Fruit fly (Drosophila melanogaster): ENCODE results near the gene mRpS35.

The mRpS35 gene

DNA sequence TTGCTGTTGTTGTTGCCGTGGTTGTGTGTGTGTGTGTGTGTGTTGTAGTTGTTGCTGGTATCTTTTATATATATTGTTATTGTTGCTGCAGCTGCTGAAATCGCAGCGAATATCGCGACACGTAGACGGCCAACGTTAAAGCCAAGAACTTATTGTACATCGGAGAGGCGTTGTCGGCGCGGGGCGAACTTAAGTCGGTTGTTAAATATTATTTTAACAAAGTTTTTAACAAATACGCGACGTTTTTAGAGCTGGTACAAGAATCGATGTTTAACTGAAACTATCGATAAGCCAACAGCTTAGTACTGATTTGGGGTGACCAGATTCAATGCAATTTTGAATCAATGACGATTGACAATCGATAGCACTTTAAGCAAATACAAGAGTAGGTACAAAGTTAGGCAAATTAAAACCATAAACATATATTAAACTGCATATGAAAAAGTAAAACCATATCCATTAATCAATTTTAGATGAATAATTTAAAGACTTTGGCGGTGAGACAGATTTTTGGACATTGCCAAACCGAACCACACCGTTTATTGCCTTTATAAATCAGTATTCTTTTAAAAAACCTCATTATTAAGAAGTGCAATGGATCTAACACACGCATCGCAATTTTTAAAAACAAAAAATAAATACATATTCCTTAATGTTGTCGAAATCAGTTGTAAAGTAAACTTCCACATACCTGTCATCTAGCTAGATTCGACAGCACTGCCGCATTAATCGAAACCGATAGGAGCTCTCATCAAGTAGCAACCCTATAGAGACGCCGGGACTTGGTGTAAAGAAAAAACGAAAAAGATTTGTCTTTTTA lies 14.2 kb upstream of the mRpS35 start, which contains the start of the genes Mrtf and Non2:
TSS of gene Mrtf (minus strand) at position 268 of the 820 bp plus-strand sequence.
TSS of gene Non2 (plus strand) at position 731 of the 820 bp plus-strand sequence.
- TF ChIP-seq rn (GFP tag; IDR thresholded peaks at IDR 0.05) (0 out of 2 replicates have a peak, but pooled peaks have one; percentile 18), gl (tag; optimal IDR thresholded peaks at IDR 0.05) (no peak), EcR (GFP tag; optimal IDR thresholded peaks at IDR 0.05) (no peak), CG17806 (tag; optimal IDR thresholded peaks at IDR 0.05) (peak; percentile 32), CG8301 (tag; optimal IDR thresholded peaks at IDR 0.05) (peak; percentile 17), CG12605 (GFP tag; IDR thresholded peaks at IDR 0.05) (0 out of 2 replicates have a peak, but pooled peaks have one; percentile 13), CG4496 (GFP tag; IDR thresholded peaks at IDR 0.05) (no peak), Pif1B (GFP tag; optimal IDR thresholded peaks at IDR 0.05) (no peak), CG34367 (tag; optimal IDR thresholded peaks at IDR 0.05) (peak; percentile 19), fd96Ca (GFP tag; IDR thresholded peaks at IDR 0.05) (peak; percentile 57; the same call in 2 of the 3 replicates), Snoo (tag; optimal IDR thresholded peaks at IDR 0.05) (peak; percentile 35), Ets98B (GFP tag; IDR thresholded peaks at IDR 0.05) (peak; percentile 44), CG10348 (GFP tag; IDR thresholded peaks at IDR 0.05) (no peak), CG13204 (GFP tag; optimal IDR thresholded peaks at IDR 0.05) (no peak), CG9948 (tag; optimal IDR thresholded peaks at IDR 0.05) (peak; percentile 36), CG14655 (GFP tag; optimal IDR thresholded peaks at IDR 0.05) (peak; percentile 45), Pif1A (GFP tag; optimal IDR thresholded peaks at IDR 0.05) (peak; percentile 54), CG8159 (tag; optimal IDR thresholded peaks at IDR 0.05) (peak; percentile 53), CG15710 (tag; optimal IDR thresholded peaks at IDR 0.05) (peak; percentile 47), CG32121 (GFP tag; IDR thresholded peaks at IDR 0.05) (no peak), D1 (tag; optimal IDR thresholded peaks at IDR 0.05) (no peak)

DNA sequence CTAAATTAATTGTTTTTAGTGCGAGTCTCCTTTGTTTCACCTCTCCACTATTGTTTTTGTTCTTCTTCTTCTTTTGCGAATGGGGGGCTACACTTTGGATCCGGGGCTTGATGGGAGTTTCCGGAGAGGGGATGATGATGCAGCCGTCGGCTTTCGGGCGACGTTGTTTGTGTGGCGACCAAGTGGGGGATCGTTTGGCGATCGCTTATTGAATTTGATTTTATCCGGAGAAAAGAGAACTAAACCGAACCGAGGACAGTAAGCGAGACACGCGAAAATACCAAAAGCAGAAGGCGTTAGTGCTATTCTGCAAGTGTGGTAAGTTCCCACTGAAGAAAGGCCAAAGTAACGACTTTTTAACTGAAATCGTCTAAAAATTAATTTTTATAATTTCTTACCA lies 8.7 kb upstream of the mRpS35 start, which contains the start of gene AhcyL1:
TSS of gene AhcyL1 (minus strand) at position 281 of the 400 bp plus-strand sequence.
- peak; percentile 10 for TF ChIP-seq Snoo (tag; optimal IDR thresholded peaks at IDR 0.05)
- peak; percentile 21; the same call in 2 of the 3 replicates for TF ChIP-seq fd96Ca (GFP tag; IDR thresholded peaks at IDR 0.05)
- no peak for TF ChIP-seq rn (GFP tag; IDR thresholded peaks at IDR 0.05)
- no peak for TF ChIP-seq Pif1B (GFP tag; optimal IDR thresholded peaks at IDR 0.05)
- no peak for TF ChIP-seq EcR (GFP tag; optimal IDR thresholded peaks at IDR 0.05)
- no peak for TF ChIP-seq Ets98B (GFP tag; IDR thresholded peaks at IDR 0.05)
- TF ChIP-seq Pif1A (GFP tag; optimal IDR thresholded peaks at IDR 0.05) = no peak
- TF ChIP-seq CG17806 (tag; optimal IDR thresholded peaks at IDR 0.05) = no peak
- no peak for TF ChIP-seq gl (tag; optimal IDR thresholded peaks at IDR 0.05)
- peak; percentile 1 for TF ChIP-seq CG15710 (tag; optimal IDR thresholded peaks at IDR 0.05)
- no peak for TF ChIP-seq CG14655 (GFP tag; optimal IDR thresholded peaks at IDR 0.05)

DNA sequence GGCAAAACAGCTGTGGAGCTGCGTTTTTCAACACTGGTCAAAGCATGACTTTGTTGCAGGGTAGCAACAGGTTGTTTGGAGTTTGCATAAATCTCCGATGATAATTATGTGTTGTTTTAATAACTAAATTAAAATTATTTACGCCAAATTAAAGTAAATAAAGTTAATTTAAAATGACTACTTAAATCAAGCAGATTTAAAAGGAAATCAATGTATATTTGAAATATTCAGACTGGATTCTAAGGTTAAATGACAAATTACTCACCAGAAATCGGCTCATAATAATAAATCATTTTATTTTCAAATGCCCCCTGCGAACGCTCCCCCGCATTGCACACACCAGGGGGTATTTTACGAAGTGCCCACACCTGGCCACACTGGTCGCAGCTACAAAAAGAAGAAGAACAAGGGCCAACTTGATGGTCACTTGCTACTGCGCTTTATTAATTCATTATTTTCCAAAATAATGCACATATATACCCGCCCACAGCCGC lies 6.7 kb upstream of the mRpS35 start, which contains the start of the genes CG12093 and Atg2:
TSS of gene CG12093 (minus strand) at position 40 of the 494 bp plus-strand sequence.
TSS of gene Atg2 (plus strand) at position 371 of the 494 bp plus-strand sequence.
- TF ChIP-seq CG8159 (tag; optimal IDR thresholded peaks at IDR 0.05) (peak; percentile 92), Ets98B (GFP tag; IDR thresholded peaks at IDR 0.05) (peak; percentile 89), CG8301 (tag; optimal IDR thresholded peaks at IDR 0.05) (peak; percentile 86), CG34367 (tag; optimal IDR thresholded peaks at IDR 0.05) (peak; percentile 88), D1 (tag; optimal IDR thresholded peaks at IDR 0.05) (no peak), CG13204 (GFP tag; optimal IDR thresholded peaks at IDR 0.05) (no peak), gl (tag; optimal IDR thresholded peaks at IDR 0.05) (peak; percentile 69), CG14655 (GFP tag; optimal IDR thresholded peaks at IDR 0.05) (no peak), CG12605 (GFP tag; IDR thresholded peaks at IDR 0.05) (peak; percentile 87), CG15710 (tag; optimal IDR thresholded peaks at IDR 0.05) (peak; percentile 95), CG9948 (tag; optimal IDR thresholded peaks at IDR 0.05) (peak; percentile 89), Snoo (tag; optimal IDR thresholded peaks at IDR 0.05) (peak; percentile 92), fd96Ca (GFP tag; IDR thresholded peaks at IDR 0.05) (peak; percentile 87), CG32121 (GFP tag; IDR thresholded peaks at IDR 0.05) (peak; percentile 91), CG10348 (GFP tag; IDR thresholded peaks at IDR 0.05) (peak; percentile 70), Pif1A (GFP tag; optimal IDR thresholded peaks at IDR 0.05) (no peak), CG4496 (GFP tag; IDR thresholded peaks at IDR 0.05) (peak; percentile 95), EcR (GFP tag; optimal IDR thresholded peaks at IDR 0.05) (peak; percentile 31), rn (GFP tag; IDR thresholded peaks at IDR 0.05) (peak; percentile 88), Pif1B (GFP tag; optimal IDR thresholded peaks at IDR 0.05) (no peak), CG17806 (tag; optimal IDR thresholded peaks at IDR 0.05) (peak; percentile 88)

dm6 chr3L:2781991-2782677 lies 1.4 kb downstream of the mRpS35 start, which contains the start of gene Pgant6:
Pgant6 (plus strand) TSS chr3L:2782255.
- peak; percentile 37; the same call in 1 of the 3 replicates for TF ChIP-seq CG4496 (GFP tag; IDR thresholded peaks at IDR 0.05)
- no peak for TF ChIP-seq CG10348 (GFP tag; IDR thresholded peaks at IDR 0.05)

- TF ChIP-seq CG8301 (tag; optimal IDR thresholded peaks at IDR 0.05) (no peak), CG12605 (GFP tag; IDR thresholded peaks at IDR 0.05) (no peak), Ets98B (GFP tag; IDR thresholded peaks at IDR 0.05) (no peak), EcR (GFP tag; optimal IDR thresholded peaks at IDR 0.05) (no peak), CG32121 (GFP tag; IDR thresholded peaks at IDR 0.05) (no peak), rn (GFP tag; IDR thresholded peaks at IDR 0.05) (no peak), CG8159 (tag; optimal IDR thresholded peaks at IDR 0.05) (no peak), CG17806 (tag; optimal IDR thresholded peaks at IDR 0.05) (no peak), gl (tag; optimal IDR thresholded peaks at IDR 0.05) (no peak)
Measured at dm6 chr3L:2782678-2783027, 2.0 kb downstream of the mRpS35 start.

Measured in whole organism, pupa.